Worm (Caenorhabditis elegans): Measurements from ENCODE around the gene cyk-4.

DNA sequence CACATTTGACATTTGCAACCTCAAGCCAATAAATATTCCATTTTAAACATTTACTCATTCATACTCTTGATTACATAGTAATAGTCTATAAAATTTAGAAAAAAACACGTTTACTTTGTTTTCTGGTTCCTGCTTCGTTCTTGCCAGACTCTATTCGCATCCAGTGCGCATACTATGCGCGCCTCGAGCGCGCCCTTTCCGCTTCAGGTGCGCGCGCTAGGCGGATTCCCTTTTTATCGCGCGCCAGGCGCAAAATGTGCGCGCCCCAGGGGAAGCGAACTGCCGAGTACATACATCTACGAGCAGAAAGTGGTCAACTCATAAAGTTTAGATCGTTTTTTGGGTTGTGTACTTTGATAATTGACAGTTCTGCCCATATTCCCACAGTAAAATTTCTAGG, 29.6 kb downstream of the cyk-4 start:
- no peak for TF ChIP-seq hnd-1 (tag; optimal IDR thresholded peaks at IDR 0.05)
- TF ChIP-seq ama-1 (optimal IDR thresholded peaks at IDR 0.05), result no peak
- TF ChIP-seq tbx-37 (GFP tag; conservative IDR thresholded peaks at IDR 0.05), result no peak
- TF ChIP-seq aly-1 (tag; optimal IDR thresholded peaks at IDR 0.05), result no peak
- no peak for TF ChIP-seq F13C5.2 (tag; optimal IDR thresholded peaks at IDR 0.05)
- TF ChIP-seq tbx-11 (GFP tag; IDR thresholded peaks at IDR 0.05), result no peak
- no peak for TF ChIP-seq tra-4 (tag; optimal IDR thresholded peaks at IDR 0.05)
